4 worm cellular contexts compared by ENCODE assay signal in genomic region chrX:1162019-1162418, ce11.
TF ChIP-seq lines count a peak whose summit lies in the region.

TSS of gene tmc-1 (plus strand) at chrX:1162207.

TF ChIP-seq in whole organism, L1 larva, 84 proteins besides CTCF, POLR2A, EP300 and RAD21:
- TF ChIP-seq unc-98 (GFP tag; IDR thresholded peaks at IDR 0.05; lab: Robert Waterston, UW) (no peak), lin-14 (GFP tag; optimal IDR thresholded peaks at IDR 0.05; lab: Kevin White, UChicago) (peak; percentile 19), ceh-88 (GFP tag; IDR thresholded peaks at IDR 0.05; lab: Robert Waterston, UW) (no peak), ceh-82 (tag; optimal IDR thresholded peaks at IDR 0.05; lab: Kevin White, UChicago) (no peak), xbp-1 (tag; optimal IDR thresholded peaks at IDR 0.05; lab: Kevin White, UChicago) (no peak), hpl-2 (GFP tag; optimal IDR thresholded peaks at IDR 0.05; lab: Kevin White, UChicago) (no peak)

TF ChIP-seq in whole organism, late embryonic, 69 proteins besides CTCF, POLR2A, EP300 and RAD21:
- no peak for TF ChIP-seq dmd-4 (tag; optimal IDR thresholded peaks at IDR 0.05; lab: Kevin White, UChicago; ENCODE audit: borderline replicate concordance)
- peak; percentile 73 for TF ChIP-seq unc-42 (tag; optimal IDR thresholded peaks at IDR 0.05; lab: Kevin White, UChicago)
- no peak for TF ChIP-seq hlh-8 (tag; optimal IDR thresholded peaks at IDR 0.05; lab: Kevin White, UChicago)
- no peak for TF ChIP-seq fax-1 (tag; optimal IDR thresholded peaks at IDR 0.05; lab: Kevin White, UChicago)

TF ChIP-seq in whole organism, mixed stage, embryonic, 35 proteins besides CTCF, POLR2A, EP300 and RAD21:
- no peak for TF ChIP-seq unc-62 (GFP tag; optimal IDR thresholded peaks at IDR 0.05; lab: Kevin White, UChicago)
- TF ChIP-seq lin-13 (tag; optimal IDR thresholded peaks at IDR 0.05; lab: Kevin White, UChicago): no peak
- TF ChIP-seq zip-8 (tag; optimal IDR thresholded peaks at IDR 0.05; lab: Kevin White, UChicago): no peak
- TF ChIP-seq ces-1 (GFP tag; optimal IDR thresholded peaks at IDR 0.05; lab: Kevin White, UChicago): peak; percentile 61
- no peak for TF ChIP-seq lsy-2 (tag; optimal IDR thresholded peaks at IDR 0.05; lab: Kevin White, UChicago)

TF ChIP-seq in whole organism, young adult, 124 proteins besides CTCF, POLR2A, EP300 and RAD21:
- TF ChIP-seq madf-10 (tag; optimal IDR thresholded peaks at IDR 0.05; lab: Kevin White, UChicago) (no peak), pbrm-1 (GFP tag; IDR thresholded peaks at IDR 0.05; lab: Robert Waterston, UW) (0 out of 2 replicates have a peak, but pooled peaks have one; percentile 31)
TF ChIP-seq in whole organism, young adult: peak in this region for 1.
